Fruit fly (Drosophila melanogaster) whole organism, embryonic: ENCODE results near the gene ninaG.

Source experiments
- ATbp ChIP-seq: fragments of 200-800 bp; sonication (Bioruptor generic); optimal IDR thresholded peaks from 2 replicates; lab custom pipeline; 2017; ENCODE audit warnings: missing biosample characterization, mild to moderate bottlenecking, missing genetic modification characterization, missing genetic modification reagents
- CG10267 ChIP-seq: fragments of 200-800 bp; sonication (Bioruptor generic); optimal IDR thresholded peaks from 2 replicates; lab custom pipeline; 2018; ENCODE audit warnings: missing biosample characterization, mild to moderate bottlenecking, missing genetic modification characterization, moderate library complexity
- CG11085 ChIP-seq: fragments of 200-800 bp; sonication (Bioruptor generic); IDR thresholded peaks from 2 replicates; pipeline ENCODE4 v1.3.6; 2022; ENCODE audit warnings: missing biosample characterization, missing genetic modification characterization
- CG11504 ChIP-seq: fragments of 200-800 bp; sonication (Bioruptor generic); optimal IDR thresholded peaks from 3 replicates; lab custom pipeline; 2019; ENCODE audit warnings: missing biosample characterization, mild to moderate bottlenecking, missing genetic modification characterization, moderate library complexity
- CG12155 ChIP-seq: fragments of 200-800 bp; sonication (Bioruptor generic); optimal IDR thresholded peaks from 3 replicates; lab custom pipeline; 2016; ENCODE audit warnings: missing biosample characterization, missing genetic modification characterization
- CG12391 ChIP-seq: fragments of 200-800 bp; sonication (Bioruptor generic); optimal IDR thresholded peaks from 3 replicates; lab custom pipeline; 2018; ENCODE audit warnings: missing biosample characterization, mild to moderate bottlenecking, missing genetic modification characterization, moderate library complexity
- CG14441 ChIP-seq: fragments of 200-800 bp; sonication (Bioruptor generic); IDR thresholded peaks from 2 replicates; pipeline ENCODE4 v1.3.6; 2022; ENCODE audit warnings: missing biosample characterization, missing genetic modification characterization
- CG14965 ChIP-seq: fragments of 200-800 bp; sonication (Bioruptor generic); optimal IDR thresholded peaks from 2 replicates; lab custom pipeline; 2016; ENCODE audit warnings: missing biosample characterization, missing genetic modification characterization, borderline replicate concordance
- CG15011 ChIP-seq: fragments of 200-800 bp; sonication (Bioruptor generic); optimal IDR thresholded peaks from 3 replicates; lab custom pipeline; 2018; ENCODE audit warnings: missing biosample characterization, mild to moderate bottlenecking, missing genetic modification characterization
- CG15269 ChIP-seq: fragments of 200-800 bp; sonication (Bioruptor generic); optimal IDR thresholded peaks from 2 replicates; lab custom pipeline; 2018; ENCODE audit warnings: missing biosample characterization, mild to moderate bottlenecking, missing genetic modification characterization, moderate library complexity
- CG17328 ChIP-seq: fragments of 200-800 bp; sonication (Bioruptor generic); IDR thresholded peaks from 2 replicates; pipeline ENCODE4 v1.3.6; 2022; ENCODE audit warnings: missing biosample characterization, missing genetic modification characterization
- CG18011 ChIP-seq: fragments of 200-800 bp; sonication (Bioruptor generic); optimal IDR thresholded peaks from 2 replicates; lab custom pipeline; 2017; ENCODE audit warnings: missing biosample characterization, missing genetic modification characterization, mild to moderate bottlenecking, moderate library complexity, missing genotype
- CG2120 ChIP-seq: fragments of 200-800 bp; sonication (Bioruptor generic); optimal IDR thresholded peaks from 3 replicates; lab custom pipeline; 2016; ENCODE audit warnings: missing biosample characterization, missing genetic modification characterization
- CG2202 ChIP-seq: fragments of 200-800 bp; sonication (Bioruptor generic); optimal IDR thresholded peaks from 2 replicates; lab custom pipeline; 2018; ENCODE audit warnings: missing biosample characterization, mild to moderate bottlenecking, missing genetic modification characterization
- CG30403 ChIP-seq: fragments of 200-800 bp; sonication (Bioruptor generic); optimal IDR thresholded peaks from 3 replicates; lab custom pipeline; 2016; ENCODE audit warnings: missing biosample characterization, missing genetic modification characterization
- CG31365 ChIP-seq: fragments of 200-800 bp; sonication (Bioruptor generic); optimal IDR thresholded peaks from 2 replicates; lab custom pipeline; 2018; ENCODE audit warnings: missing biosample characterization, mild to moderate bottlenecking, missing genetic modification characterization
- CG3281 ChIP-seq: fragments of 200-800 bp; sonication (Bioruptor generic); optimal IDR thresholded peaks from 3 replicates; lab custom pipeline; 2017; ENCODE audit warnings: missing biosample characterization, mild to moderate bottlenecking, missing genetic modification characterization
- CG4404 ChIP-seq: fragments of 200-800 bp; sonication (Bioruptor generic); IDR thresholded peaks from 2 replicates; pipeline ENCODE4 v1.3.6; 2022; ENCODE audit warnings: missing biosample characterization, missing genetic modification characterization
- CG7987 ChIP-seq: fragments of 200-800 bp; sonication (Bioruptor generic); optimal IDR thresholded peaks from 2 replicates; lab custom pipeline; 2018; ENCODE audit warnings: missing biosample characterization, mild to moderate bottlenecking, missing genetic modification characterization, moderate library complexity
- CG8290 ChIP-seq, 3 experiments: fragments of 200-800 bp; sonication (Bioruptor generic); optimal IDR thresholded peaks; 2 replicates each; lab custom pipeline; 2016 to 2019; ENCODE audit warnings: missing biosample characterization in 3 of 3, missing genetic modification characterization in 3 of 3, mild to moderate bottlenecking in 2 of 3, moderate library complexity in 1 of 3
- Dek ChIP-seq: fragments of 200-800 bp; sonication (Bioruptor generic); optimal IDR thresholded peaks from 3 replicates; lab custom pipeline; 2019; ENCODE audit warnings: missing biosample characterization, mild to moderate bottlenecking, missing genetic modification characterization, moderate library complexity
- ERR ChIP-seq: fragments of 200-800 bp; sonication (Bioruptor generic); optimal IDR thresholded peaks from 2 replicates; lab custom pipeline; 2016; ENCODE audit warnings: missing biosample characterization, missing genetic modification characterization
- Hand ChIP-seq: fragments of 200-800 bp; sonication (Bioruptor generic); optimal IDR thresholded peaks from 2 replicates; lab custom pipeline; 2017; ENCODE audit warnings: mild to moderate bottlenecking, missing biosample characterization, missing genetic modification reagents, missing genetic modification characterization
- HmgZ ChIP-seq: fragments of 200-800 bp; sonication (Bioruptor generic); optimal IDR thresholded peaks from 2 replicates; lab custom pipeline; 2018; ENCODE audit warnings: missing biosample characterization, mild to moderate bottlenecking, missing genetic modification characterization
- Hr78 ChIP-seq, 2 experiments: fragments of 200-800 bp in 1 of 2; fragments of >200 bp in 1 of 2; sonication (Bioruptor generic) in 1 of 2; optimal IDR thresholded peaks; 2 replicates each; lab custom pipeline; 2017 to 2019; ENCODE audit warnings: missing biosample characterization in 2 of 2, missing genetic modification characterization in 2 of 2, mild to moderate bottlenecking in 1 of 2, moderate library complexity in 1 of 2
- Mad ChIP-seq: fragments of 200-800 bp; sonication (Bioruptor generic); optimal IDR thresholded peaks from 2 replicates; lab custom pipeline; 2016; ENCODE audit warnings: missing biosample characterization, missing genetic modification characterization
- NC2β ChIP-seq: fragments of 200-800 bp; sonication (Bioruptor generic); optimal IDR thresholded peaks from 2 replicates; lab custom pipeline; 2016; ENCODE audit warnings: missing biosample characterization, missing genetic modification characterization
- Opbp ChIP-seq: fragments of 200-800 bp; sonication (Bioruptor generic); IDR thresholded peaks from 3 replicates; pipeline ENCODE4 v1.3.6; 2022; ENCODE audit warnings: missing biosample characterization, missing genetic modification characterization; ENCODE audit not compliant: partially characterized antibody
- Optix ChIP-seq: fragments of 200-800 bp; sonication (Bioruptor generic); IDR thresholded peaks from 3 replicates; pipeline ENCODE4 v1.3.6; 2022; ENCODE audit warnings: missing biosample characterization, missing genetic modification characterization
- Sin3A ChIP-seq: fragments of >200 bp; optimal IDR thresholded peaks from 2 replicates; lab custom pipeline; 2018
- Sry-δ ChIP-seq: fragments of 200-800 bp; sonication (Bioruptor generic); optimal IDR thresholded peaks from 2 replicates; lab custom pipeline; 2016; ENCODE audit warnings: missing biosample characterization, missing genetic modification characterization
- aop ChIP-seq: fragments of 200-800 bp; sonication (Bioruptor generic); IDR thresholded peaks from 2 replicates; pipeline ENCODE4 v1.3.6; 2022; ENCODE audit warnings: missing biosample characterization, missing genetic modification characterization
- bab2 ChIP-seq: fragments of 200-800 bp; sonication (Bioruptor generic); optimal IDR thresholded peaks from 2 replicates; lab custom pipeline; 2016; ENCODE audit warnings: missing biosample characterization, missing genetic modification characterization
- cas ChIP-seq: fragments of 200-800 bp; sonication (Bioruptor generic); IDR thresholded peaks from 2 replicates; pipeline ENCODE4 v1.3.6; 2022; ENCODE audit warnings: missing biosample characterization, missing genetic modification characterization
- ci ChIP-seq: fragments of 200-800 bp; sonication (Bioruptor generic); IDR thresholded peaks from 3 replicates; pipeline ENCODE4 v1.3.6; 2022; ENCODE audit warnings: missing biosample characterization, missing genetic modification characterization
- croc ChIP-seq: fragments of 200-800 bp; sonication (Bioruptor generic); conservative IDR thresholded peaks from 3 replicates; pipeline ENCODE4 v1.3.6; 2022; ENCODE audit warnings: missing biosample characterization, missing genetic modification characterization
- crol ChIP-seq: fragments of 200-800 bp; sonication (Bioruptor generic); IDR thresholded peaks from 2 replicates; pipeline ENCODE4 v1.3.6; 2022; ENCODE audit warnings: missing biosample characterization, missing genetic modification characterization
- dpn ChIP-seq, 2 experiments: fragments of 200-800 bp; sonication (Bioruptor generic); optimal IDR thresholded peaks; 3 replicates each; lab custom pipeline; 2016; ENCODE audit warnings: missing biosample characterization in 2 of 2, missing genetic modification characterization in 2 of 2
- en ChIP-seq: fragments of 200-800 bp; sonication (Bioruptor generic); optimal IDR thresholded peaks from 2 replicates; lab custom pipeline; 2016; ENCODE audit warnings: missing biosample characterization, missing genetic modification characterization
- gsb-n ChIP-seq: fragments of 200-800 bp; sonication (Bioruptor generic); optimal IDR thresholded peaks from 3 replicates; lab custom pipeline; 2018; ENCODE audit warnings: missing biosample characterization, mild to moderate bottlenecking, missing genetic modification characterization
- ham ChIP-seq: fragments of 200-800 bp; sonication (Bioruptor generic); IDR thresholded peaks from 2 replicates; pipeline ENCODE4 v1.3.6; 2022; ENCODE audit warnings: missing biosample characterization, missing genetic modification characterization
- jumu ChIP-seq: fragments of 200-800 bp; sonication (Bioruptor generic); optimal IDR thresholded peaks from 3 replicates; lab custom pipeline; 2016; ENCODE audit warnings: missing biosample characterization, missing genetic modification characterization
- knrl ChIP-seq: fragments of 200-800 bp; sonication (Bioruptor generic); IDR thresholded peaks from 3 replicates; pipeline ENCODE4 v1.3.6; 2022; ENCODE audit warnings: missing biosample characterization, missing genetic modification characterization; ENCODE audit not compliant: partially characterized antibody
- mam ChIP-seq: fragments of 200-800 bp; sonication (Bioruptor generic); optimal IDR thresholded peaks from 3 replicates; lab custom pipeline; 2016; ENCODE audit warnings: missing biosample characterization, missing genetic modification characterization
- pfk ChIP-seq: fragments of 200-800 bp; sonication (Bioruptor generic); optimal IDR thresholded peaks from 2 replicates; lab custom pipeline; 2018; ENCODE audit warnings: missing biosample characterization, mild to moderate bottlenecking, missing genetic modification characterization, moderate library complexity
- pzg ChIP-seq: fragments of 200-800 bp; sonication (Bioruptor generic); optimal IDR thresholded peaks from 3 replicates; lab custom pipeline; 2018; ENCODE audit warnings: missing biosample characterization, mild to moderate bottlenecking, missing genetic modification characterization, moderate library complexity
- tap ChIP-seq: fragments of 200-800 bp; optimal IDR thresholded peaks from 3 replicates; lab custom pipeline; 2019; ENCODE audit warnings: missing biosample characterization, mild to moderate bottlenecking, missing genetic modification characterization, moderate library complexity
- ttk ChIP-seq: fragments of 200-800 bp; sonication (Bioruptor generic); IDR thresholded peaks from 2 replicates; pipeline ENCODE4 v2.1.2; 2022; ENCODE audit warnings: missing biosample characterization, missing genetic modification characterization
- unc-4 ChIP-seq: fragments of 200-800 bp; sonication (Bioruptor generic); IDR thresholded peaks from 2 replicates; pipeline ENCODE4 v1.3.6; 2022; ENCODE audit warnings: missing biosample characterization, missing genetic modification characterization; ENCODE audit not compliant: partially characterized antibody

The ninaG gene

DNA sequence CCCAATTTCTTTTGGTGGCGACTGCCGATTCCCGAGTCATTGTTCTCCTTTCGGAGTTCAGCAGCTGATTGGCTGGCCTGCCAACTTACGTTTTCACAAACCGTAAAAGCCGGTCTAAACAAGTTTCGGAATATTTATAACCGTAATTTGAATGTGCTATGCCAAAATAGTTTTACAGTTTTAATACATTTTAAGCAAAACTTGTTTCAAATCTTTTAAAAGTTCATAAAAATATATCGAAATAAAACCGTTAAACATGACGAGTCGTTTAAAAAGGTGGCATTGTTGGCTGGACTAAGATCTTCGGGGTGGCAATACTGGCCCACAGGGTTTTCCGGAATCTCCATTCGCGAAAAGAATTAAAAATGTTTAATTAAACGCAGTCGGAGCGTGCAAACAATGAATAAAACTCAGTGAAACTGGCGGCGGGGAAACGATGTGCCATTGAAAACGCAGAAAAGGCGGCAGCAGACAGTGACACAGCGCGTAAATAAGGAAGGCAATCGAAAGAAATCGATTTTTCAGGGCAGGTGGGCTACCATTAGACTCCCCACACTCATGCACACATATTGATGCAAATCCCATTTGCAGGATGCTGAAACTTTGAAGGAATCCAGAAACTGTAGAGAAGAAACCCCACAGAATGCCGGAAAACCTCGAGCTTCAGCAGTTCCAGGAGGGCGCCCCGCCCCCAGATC lies 14.2 kb upstream of the ninaG start, which contains the start of the genes Exd2 and CG5281 (continued):
- TF ChIP-seq CG17328 (GFP tag; lab: Robert Waterston, UW), result 0 out of 2 replicates have a peak, but pooled peaks have one; percentile 40
- no peak for TF ChIP-seq Hr78 (GFP tag; optimal IDR thresholded peaks at IDR 0.05; lab: Kevin White, UChicago)
- peak; percentile 70 for TF ChIP-seq CG12391 (tag; lab: Kevin White, UChicago)
- TF ChIP-seq CG11504 (tag; lab: Kevin White, UChicago), result no peak
- TF ChIP-seq HmgZ (tag; lab: Kevin White, UChicago), result peak; percentile 51
- TF ChIP-seq pzg (GFP tag; lab: Kevin White, UChicago), result peak; percentile 61
- TF ChIP-seq CG2202 (tag; lab: Kevin White, UChicago), result peak; percentile 19
- TF ChIP-seq CG2120 (GFP tag; lab: Kevin White, UChicago), result peak; percentile 70
- no peak for TF ChIP-seq crol (GFP tag; lab: Robert Waterston, UW)
- peak; percentile 43 for TF ChIP-seq CG18011 (GFP tag; lab: Kevin White, UChicago)
- TF ChIP-seq mam, result peak; percentile 44
- peak; percentile 20 for TF ChIP-seq CG7987 (GFP tag; lab: Kevin White, UChicago)
- TF ChIP-seq CG31365 (tag; lab: Kevin White, UChicago), result no peak
- TF ChIP-seq aop (GFP tag; lab: Robert Waterston, UW), result no peak
- TF ChIP-seq knrl (GFP tag; lab: Robert Waterston, UW), result peak; percentile 55
- TF ChIP-seq Optix, result no peak
- TF ChIP-seq Sry-δ (GFP tag; lab: Kevin White, UChicago), result peak; percentile 65
- no peak for TF ChIP-seq Dek (tag; lab: Kevin White, UChicago)
- peak; percentile 37 for TF ChIP-seq ERR (GFP tag; lab: Kevin White, UChicago)
- TF ChIP-seq CG15011 (GFP tag; lab: Kevin White, UChicago), result no peak
- peak; percentile 86 for TF ChIP-seq Sin3A (lab: Kevin White, UChicago)
- TF ChIP-seq pfk, result no peak
- TF ChIP-seq Mad, result peak; percentile 7
- peak; percentile 17 for TF ChIP-seq jumu (GFP tag; lab: Kevin White, UChicago)
- TF ChIP-seq ci (GFP tag; lab: Robert Waterston, UW), result peak; percentile 77; the same call in 2 of the 3 replicates
- no peak for TF ChIP-seq gsb-n (tag; lab: Kevin White, UChicago)
- peak; percentile 55 for TF ChIP-seq CG12155 (GFP tag; lab: Kevin White, UChicago)
- no peak for TF ChIP-seq cas
- TF ChIP-seq CG4404 (GFP tag; lab: Robert Waterston, UW), result no peak
- TF ChIP-seq dpn (GFP tag; optimal IDR thresholded peaks at IDR 0.05; lab: Kevin White, UChicago), result peak; percentile 41 to 50
- no peak for TF ChIP-seq tap (tag; lab: Kevin White, UChicago)
- peak; percentile 64 for TF ChIP-seq CG10267
- TF ChIP-seq CG3281 (GFP tag; lab: Kevin White, UChicago), result peak; percentile 44
- TF ChIP-seq CG30403 (GFP tag; lab: Kevin White, UChicago), result peak; percentile 68
- no peak for TF ChIP-seq ham (GFP tag; lab: Robert Waterston, UW)
- no peak for TF ChIP-seq unc-4 (GFP tag; lab: Robert Waterston, UW)
- TF ChIP-seq CG8290 (GFP tag; optimal IDR thresholded peaks at IDR 0.05; lab: Kevin White, UChicago), result no peak
- TF ChIP-seq CG8290 (tag; optimal IDR thresholded peaks at IDR 0.05; lab: Kevin White, UChicago), result peak in 1 of 2 experiments; percentile 20
- TF ChIP-seq ATbp (GFP tag; lab: Kevin White, UChicago), result no peak
- TF ChIP-seq bab2 (GFP tag; lab: Kevin White, UChicago), result peak; percentile 40
- peak; percentile 4 for TF ChIP-seq en (GFP tag; lab: Kevin White, UChicago)
- TF ChIP-seq ttk (GFP tag; lab: Robert Waterston, UW), result no peak
- no peak for TF ChIP-seq CG14441 (GFP tag; lab: Robert Waterston, UW)
- TF ChIP-seq CG14965 (GFP tag; lab: Kevin White, UChicago), result no peak
- no peak for TF ChIP-seq croc (GFP tag; lab: Robert Waterston, UW)
- TF ChIP-seq Hand, result no peak
- no peak for TF ChIP-seq Opbp (GFP tag; lab: Robert Waterston, UW)
- peak; percentile 67 for TF ChIP-seq CG15269 (tag; lab: Kevin White, UChicago)
- TF ChIP-seq NC2β (GFP tag; lab: Kevin White, UChicago), result peak; percentile 51
- TF ChIP-seq CG11085 (GFP tag; lab: Robert Waterston, UW), result no peak
